Worm (Caenorhabditis elegans) whole organism, young adult: ENCODE data around the gene ZC196.4.

ENCODE experiments used
- F52B5.7 ChIP-seq: sonication (generic microtip); optimal IDR thresholded peaks from 2 replicates; lab custom pipeline; 2016; ENCODE audit warnings: mild to moderate bottlenecking, missing genetic modification characterization, missing compliant biosample characterization
- Y67H2A.10 ChIP-seq: fragments of 200-800 bp; sonication (Bioruptor generic); conservative IDR thresholded peaks from 2 replicates; pipeline ENCODE4 v1.3.6; 2022; ENCODE audit warnings: missing genetic modification reagents, missing genetic modification characterization, missing compliant biosample characterization
- Y79H2A.3 ChIP-seq: fragments of 200-800 bp; sonication (Bioruptor generic); conservative IDR thresholded peaks from 2 replicates; pipeline ENCODE4 v1.3.6; 2022; ENCODE audit warnings: missing genetic modification reagents, missing genetic modification characterization, missing compliant biosample characterization
- attf-5 ChIP-seq: fragments of 200-800 bp; sonication (Bioruptor generic); optimal IDR thresholded peaks from 2 replicates; lab custom pipeline; 2018; ENCODE audit warnings: mild to moderate bottlenecking, missing genetic modification characterization, missing compliant biosample characterization
- dox-1 ChIP-seq: fragments of 200-800 bp; sonication (Bioruptor generic); IDR thresholded peaks from 2 replicates; pipeline ENCODE4 v1.3.6; 2022; ENCODE audit warnings: missing genetic modification reagents, missing genetic modification characterization, missing compliant biosample characterization
- tbp1 ChIP-seq: fragments of 200-800 bp; sonication (Bioruptor generic); optimal IDR thresholded peaks from 2 replicates; lab custom pipeline; 2018; ENCODE audit warnings: mild to moderate bottlenecking, missing genetic modification characterization, missing compliant biosample characterization
- xnd-1 ChIP-seq: sonication (generic microtip); optimal IDR thresholded peaks from 2 replicates; lab custom pipeline; 2016; ENCODE audit warnings: missing genotype, missing genetic modification reagents, missing genetic modification characterization, missing compliant biosample characterization
- ztf-18 ChIP-seq: sonication (generic microtip); optimal IDR thresholded peaks from 2 replicates; lab custom pipeline; 2016; ENCODE audit warnings: missing genotype, mild to moderate bottlenecking, missing genetic modification characterization, missing compliant biosample characterization

ce11 chrV:8767041-8767440 is 34.1 kb downstream of the ZC196.4 start:
- TF ChIP-seq Y67H2A.10 (GFP tag; lab: Robert Waterston, UW), result no peak
- no peak for TF ChIP-seq tbp1
- TF ChIP-seq F52B5.7 (tag; lab: Kevin White, UChicago), result no peak
- TF ChIP-seq ztf-18, result no peak
- TF ChIP-seq xnd-1 (tag; lab: Kevin White, UChicago), result no peak
- TF ChIP-seq attf-5 (GFP tag; lab: Kevin White, UChicago), result no peak
- TF ChIP-seq Y79H2A.3, result no peak
- no peak for TF ChIP-seq dox-1 (GFP tag; lab: Robert Waterston, UW)
